Fruit fly (Drosophila melanogaster): ENCODE results near the gene Septin2.

Septin2 gene

dm6 chr3R:20549855-20550603 lies 38.1 kb downstream of the Septin2 start (continued):
- TF ChIP-seq CG15479 (GFP tag; optimal IDR thresholded peaks at IDR 0.05), result no peak
- TF ChIP-seq Fer2 (tag; optimal IDR thresholded peaks at IDR 0.05), result peak; percentile 78
- TF ChIP-seq CG6254 (GFP tag; optimal IDR thresholded peaks at IDR 0.05), result peak; percentile 82
- TF ChIP-seq CG14014 (GFP tag; IDR thresholded peaks at IDR 0.05), result peak; percentile 85
- TF ChIP-seq Deaf1 (tag; optimal IDR thresholded peaks at IDR 0.05), result peak; percentile 82
- no peak for TF ChIP-seq pan (optimal IDR thresholded peaks at IDR 0.05)
- TF ChIP-seq pan (GFP tag; optimal IDR thresholded peaks at IDR 0.05 in 1 of 2, IDR thresholded peaks at IDR 0.05 in 1 of 2), result peak in 1 of 2 experiments; percentile 77
- peak; percentile 69 for TF ChIP-seq ac (GFP tag; optimal IDR thresholded peaks at IDR 0.05)
- peak; percentile 43 for TF ChIP-seq MTF-1 (GFP tag; optimal IDR thresholded peaks at IDR 0.05; ENCODE audit: borderline replicate concordance)
- peak; percentile 55 for TF ChIP-seq chn (GFP tag; optimal IDR thresholded peaks at IDR 0.05)
- TF ChIP-seq Hsf (GFP tag; optimal IDR thresholded peaks at IDR 0.05), result peak; percentile 67
- peak; percentile 78 for TF ChIP-seq nom (GFP tag; optimal IDR thresholded peaks at IDR 0.05)
- TF ChIP-seq CG10274 (GFP tag; optimal IDR thresholded peaks at IDR 0.05), result peak; percentile 76
- no peak for TF ChIP-seq crc (GFP tag; optimal IDR thresholded peaks at IDR 0.05)
- peak; percentile 30 for TF ChIP-seq CG18011 (GFP tag; optimal IDR thresholded peaks at IDR 0.05)
- peak; percentile 79 for TF ChIP-seq BtbVII (GFP tag; optimal IDR thresholded peaks at IDR 0.05)
- TF ChIP-seq lov (optimal IDR thresholded peaks at IDR 0.05), result no peak
- TF ChIP-seq lov (GFP tag; IDR thresholded peaks at IDR 0.05), result no peak
- TF ChIP-seq Six4 (GFP tag; optimal IDR thresholded peaks at IDR 0.05), result peak; percentile 73
- no peak for TF ChIP-seq hbn (GFP tag; IDR thresholded peaks at IDR 0.05; ENCODE audit: partially characterized antibody)
- TF ChIP-seq CG13894 (tag; optimal IDR thresholded peaks at IDR 0.05), result peak; percentile 82
- TF ChIP-seq Myb (GFP tag; optimal IDR thresholded peaks at IDR 0.05), result no peak
- peak; percentile 82 for TF ChIP-seq onecut (GFP tag; IDR thresholded peaks at IDR 0.05)
- 0 out of 2 replicates have a peak, but pooled peaks have one; percentile 6 for TF ChIP-seq Doc2 (GFP tag; IDR thresholded peaks at IDR 0.05)
- no peak for TF ChIP-seq emc (GFP tag; optimal IDR thresholded peaks at IDR 0.05)
- peak; percentile 89 for TF ChIP-seq CG4424 (GFP tag; optimal IDR thresholded peaks at IDR 0.05)
- TF ChIP-seq HHEX (GFP tag; optimal IDR thresholded peaks at IDR 0.05), result peak; percentile 88
- TF ChIP-seq ems (GFP tag; optimal IDR thresholded peaks at IDR 0.05), result peak; percentile 63
- TF ChIP-seq cad (GFP tag; optimal IDR thresholded peaks at IDR 0.05), result peak; percentile 24
- peak; percentile 72 for TF ChIP-seq org-1 (GFP tag; optimal IDR thresholded peaks at IDR 0.05)
- peak; percentile 44 for TF ChIP-seq CG30020 (tag; optimal IDR thresholded peaks at IDR 0.05)
- no peak for TF ChIP-seq Camta (GFP tag; optimal IDR thresholded peaks at IDR 0.05)
- TF ChIP-seq tx (GFP tag; optimal IDR thresholded peaks at IDR 0.05), result no peak
- TF ChIP-seq CG17802 (tag; optimal IDR thresholded peaks at IDR 0.05), result peak; percentile 77
- no peak for TF ChIP-seq pzg (GFP tag; optimal IDR thresholded peaks at IDR 0.05)
- peak in 1 of 2 experiments; percentile 64 for TF ChIP-seq Eip74EF (GFP tag; optimal IDR thresholded peaks at IDR 0.05)
- peak; percentile 80 for TF ChIP-seq CG14441 (GFP tag; IDR thresholded peaks at IDR 0.05)
- TF ChIP-seq Abd-B (GFP tag; optimal IDR thresholded peaks at IDR 0.05), result peak; percentile 86
- peak; percentile 81 for TF ChIP-seq scrt (GFP tag; optimal IDR thresholded peaks at IDR 0.05)
- TF ChIP-seq bowl (GFP tag; IDR thresholded peaks at IDR 0.05), result 0 out of 2 replicates have a peak, but pooled peaks have one; percentile 42
- no peak for TF ChIP-seq BEAF-32 (GFP tag; optimal IDR thresholded peaks at IDR 0.05)
- TF ChIP-seq CG15514 (GFP tag; optimal IDR thresholded peaks at IDR 0.05), result peak; percentile 67
- TF ChIP-seq ATbp (GFP tag; optimal IDR thresholded peaks at IDR 0.05), result peak; percentile 81
- TF ChIP-seq CG18764 (GFP tag; optimal IDR thresholded peaks at IDR 0.05), result peak; percentile 66
- peak; percentile 89 for TF ChIP-seq CG12391 (tag; optimal IDR thresholded peaks at IDR 0.05)
- TF ChIP-seq NC2α (GFP tag; optimal IDR thresholded peaks at IDR 0.05), result no peak
- peak; percentile 78 for TF ChIP-seq CG9932 (GFP tag; IDR thresholded peaks at IDR 0.05)
- TF ChIP-seq CG5245 (GFP tag; optimal IDR thresholded peaks at IDR 0.05), result peak; percentile 75
- TF ChIP-seq CG7745 (tag; optimal IDR thresholded peaks at IDR 0.05), result no peak
